Worm (Caenorhabditis elegans): ENCODE data around the gene F53F4.18.

DNA sequence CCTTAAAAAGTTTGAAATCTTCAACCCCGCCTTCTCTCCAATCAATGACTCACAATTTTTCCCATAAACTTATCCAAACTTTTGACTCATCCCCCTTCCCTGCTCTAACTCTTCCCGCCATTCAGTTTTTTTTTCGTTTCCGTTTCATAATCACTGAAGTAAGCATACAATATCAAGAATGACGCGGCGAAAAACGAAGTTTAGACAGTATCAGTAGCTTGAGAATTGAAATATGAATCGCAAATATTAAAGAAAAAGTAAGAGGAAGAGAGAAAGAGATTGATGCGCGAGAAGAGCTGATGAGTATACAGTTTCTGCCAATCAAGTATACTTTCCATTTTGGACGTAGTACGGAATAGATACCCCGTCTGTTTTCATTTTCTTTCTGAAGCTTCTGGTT is 12.5 kb upstream of the F53F4.18 start:
- no peak for TF ChIP-seq nhr-23 (tag; optimal IDR thresholded peaks at IDR 0.05)
- TF ChIP-seq lin-11 (tag; optimal IDR thresholded peaks at IDR 0.05): no peak
- TF ChIP-seq ama-1 (optimal IDR thresholded peaks at IDR 0.05): no peak
- no peak for TF ChIP-seq dmd-4 (tag; optimal IDR thresholded peaks at IDR 0.05)
- TF ChIP-seq nhr-10 (tag; optimal IDR thresholded peaks at IDR 0.05): no peak
- no peak for TF ChIP-seq ztf-11 (tag; optimal IDR thresholded peaks at IDR 0.05)
